Worm (Caenorhabditis elegans) whole organism, midembryonic: ENCODE data around the gene hum-8.

Source experiments
- flt-1 ChIP-seq: fragments of 200-800 bp; sonication (Bioruptor generic); IDR thresholded peaks from 2 replicates; pipeline ENCODE4 v1.3.6; 2022; ENCODE audit warnings: missing genetic modification characterization, missing compliant biosample characterization
- klf-2 ChIP-seq: fragments of 200-800 bp; sonication (Bioruptor generic); conservative IDR thresholded peaks from 2 replicates; pipeline ENCODE4 v1.3.6; 2022; ENCODE audit warnings: missing genetic modification reagents, missing genetic modification characterization, missing compliant biosample characterization
- med-1 ChIP-seq: sonication (generic microtip); optimal IDR thresholded peaks from 2 replicates; lab custom pipeline; 2017; ENCODE audit warnings: missing genetic modification characterization, mild to moderate bottlenecking, missing compliant biosample characterization, antibody characterized with exemption, missing genetic modification reagents; ENCODE audit not compliant: insufficient read depth
- ref-1 ChIP-seq: fragments of 200-800 bp; sonication (Bioruptor generic); conservative IDR thresholded peaks from 2 replicates; pipeline ENCODE4 v1.3.6; 2022; ENCODE audit warnings: missing genetic modification reagents, missing genetic modification characterization, missing compliant biosample characterization
- ztf-23 ChIP-seq: fragments of 200-800 bp; sonication (Bioruptor generic); IDR thresholded peaks from 2 replicates; pipeline ENCODE4 v1.3.6; 2022; ENCODE audit warnings: missing genetic modification reagents, missing genetic modification characterization, missing compliant biosample characterization

- no peak for TF ChIP-seq klf-2 (GFP tag; lab: Robert Waterston, UW)
- TF ChIP-seq flt-1 (GFP tag; lab: Robert Waterston, UW): no peak
- no peak for TF ChIP-seq med-1 (GFP tag; lab: Kevin White, UChicago)
- TF ChIP-seq ztf-23 (GFP tag; lab: Robert Waterston, UW): no peak
- TF ChIP-seq ref-1 (GFP tag; lab: Robert Waterston, UW): no peak
These were observed 13.8 kb downstream of the hum-8 start for ce11 chrIV:426597-426996.
